Fruit fly (Drosophila melanogaster) whole organism, adult: ENCODE results near the gene Pdcd4.

Experiments
- CG11617 ChIP-seq: fragments of 200-800 bp; sonication (Bioruptor generic); optimal IDR thresholded peaks from 2 replicates; lab custom pipeline; 2017; ENCODE audit warnings: mild to moderate bottlenecking, missing biosample characterization, missing genetic modification reagents, missing genetic modification characterization
- CG12768 ChIP-seq: fragments of 200-800 bp; sonication (Bioruptor generic); optimal IDR thresholded peaks from 2 replicates; lab custom pipeline; 2017; ENCODE audit warnings: missing biosample characterization, missing genetic modification characterization, mild to moderate bottlenecking, moderate library complexity, missing genetic modification reagents
- CG14711 ChIP-seq: fragments of 200-800 bp; sonication (Bioruptor generic); optimal IDR thresholded peaks from 2 replicates; lab custom pipeline; 2018; ENCODE audit warnings: missing biosample characterization, mild to moderate bottlenecking, missing genetic modification characterization, moderate library complexity
- CG1620 ChIP-seq: fragments of 200-800 bp; sonication (Bioruptor generic); optimal IDR thresholded peaks from 2 replicates; lab custom pipeline; 2016; ENCODE audit warnings: missing biosample characterization, missing genetic modification characterization
- CG33017 ChIP-seq: fragments of 200-800 bp; sonication (Bioruptor generic); optimal IDR thresholded peaks from 2 replicates; lab custom pipeline; 2018; ENCODE audit warnings: missing biosample characterization, mild to moderate bottlenecking, missing genetic modification characterization, moderate library complexity
- CG5204 ChIP-seq: fragments of 200-800 bp; sonication (Bioruptor generic); optimal IDR thresholded peaks from 2 replicates; lab custom pipeline; 2016; ENCODE audit warnings: missing biosample characterization, missing genetic modification characterization
- CG7045 ChIP-seq: fragments of 200-800 bp; sonication (Bioruptor generic); optimal IDR thresholded peaks from 2 replicates; lab custom pipeline; 2017; ENCODE audit warnings: missing biosample characterization, mild to moderate bottlenecking, missing genetic modification characterization
- CG7101 ChIP-seq: fragments of 200-800 bp; sonication (Bioruptor generic); optimal IDR thresholded peaks from 2 replicates; lab custom pipeline; 2018; ENCODE audit warnings: missing biosample characterization, mild to moderate bottlenecking, missing genetic modification characterization, moderate library complexity
- Clk ChIP-seq: fragments of 200-800 bp; sonication (Bioruptor generic); optimal IDR thresholded peaks from 2 replicates; lab custom pipeline; 2017; ENCODE audit warnings: missing biosample characterization, missing genetic modification characterization
- Crg-1 ChIP-seq: fragments of 200-800 bp; sonication (Bioruptor generic); optimal IDR thresholded peaks from 2 replicates; lab custom pipeline; 2016; ENCODE audit warnings: missing biosample characterization, missing genetic modification characterization
- Hr96 ChIP-seq: fragments of 200-800 bp; sonication (Bioruptor generic); optimal IDR thresholded peaks from 2 replicates; lab custom pipeline; 2016; ENCODE audit warnings: missing biosample characterization, missing genetic modification characterization
- Mnt ChIP-seq: fragments of 200-800 bp; sonication (Bioruptor generic); optimal IDR thresholded peaks from 2 replicates; lab custom pipeline; 2016; ENCODE audit warnings: missing biosample characterization, mild to moderate bottlenecking, missing genetic modification characterization
- bab1 ChIP-seq: fragments of 200-800 bp; sonication (Bioruptor generic); optimal IDR thresholded peaks from 3 replicates; lab custom pipeline; 2019; ENCODE audit warnings: missing biosample characterization, mild to moderate bottlenecking, missing genetic modification characterization, moderate library complexity
- cic ChIP-seq: fragments of 200-800 bp; sonication (Bioruptor generic); optimal IDR thresholded peaks from 2 replicates; lab custom pipeline; 2017; ENCODE audit warnings: missing biosample characterization, mild to moderate bottlenecking, missing genetic modification characterization, moderate library complexity
- cnc ChIP-seq, 2 experiments: fragments of >200 bp; optimal IDR thresholded peaks; 2 replicates each; lab custom pipeline; 2017
- kay ChIP-seq: fragments of 200-800 bp; sonication (Bioruptor generic); peaks from one replicate; lab custom pipeline; 2016; ENCODE audit warnings: missing biosample characterization, missing genetic modification characterization, borderline replicate concordance
- ovo ChIP-seq: fragments of 200-800 bp; sonication (Bioruptor generic); optimal IDR thresholded peaks from 2 replicates; lab custom pipeline; 2016; ENCODE audit warnings: missing biosample characterization, missing genetic modification characterization
- pad ChIP-seq: fragments of 200-800 bp; sonication (Bioruptor generic); optimal IDR thresholded peaks from 3 replicates; lab custom pipeline; 2017; ENCODE audit warnings: missing biosample characterization, missing genetic modification characterization, mild to moderate bottlenecking, moderate library complexity, missing genetic modification reagents
- tj ChIP-seq: fragments of 200-800 bp; sonication (Bioruptor generic); optimal IDR thresholded peaks from 3 replicates; lab custom pipeline; 2017; ENCODE audit warnings: missing biosample characterization, mild to moderate bottlenecking, missing genetic modification characterization, moderate library complexity
- toe ChIP-seq: fragments of 200-800 bp; sonication (Bioruptor generic); optimal IDR thresholded peaks from 2 replicates; lab custom pipeline; 2016; ENCODE audit warnings: missing biosample characterization, missing genetic modification characterization

The Pdcd4 gene

dm6 chrX:13747635-13748467 is 7.4 kb downstream of the Pdcd4 start:
- TF ChIP-seq tj (GFP tag; lab: Kevin White, UChicago) (peak; percentile 75), toe (GFP tag; lab: Kevin White, UChicago) (no peak), kay (GFP tag; lab: Kevin White, UChicago) (peak; percentile 49), ovo (GFP tag; lab: Kevin White, UChicago) (peak; percentile 65), bab1 (peak; percentile 17)

- TF ChIP-seq cnc (optimal IDR thresholded peaks at IDR 0.05; lab: Kevin White, UChicago), result no peak
- TF ChIP-seq tj (GFP tag; lab: Kevin White, UChicago), result peak; percentile 20
- TF ChIP-seq CG1620 (GFP tag; lab: Kevin White, UChicago), result no peak
- no peak for TF ChIP-seq toe (GFP tag; lab: Kevin White, UChicago)
- no peak for TF ChIP-seq Mnt (GFP tag; lab: Kevin White, UChicago)
These were observed 8.2 kb downstream of the Pdcd4 start for dm6 chrX:13747052-13747451.

dm6 chrX:13744599-13745052 is 10.6 kb downstream of the Pdcd4 start, which contains the start of gene Grip91:
Gene Grip91, minus strand, starts transcription at chrX:13744683.
- peak; percentile 44 for TF ChIP-seq Mnt (GFP tag; lab: Kevin White, UChicago)
- peak; percentile 23 for TF ChIP-seq toe (GFP tag; lab: Kevin White, UChicago)
- TF ChIP-seq CG11617 (GFP tag; lab: Kevin White, UChicago), result peak; percentile 17
- TF ChIP-seq CG1620 (GFP tag; lab: Kevin White, UChicago), result peak; percentile 49
- peak; percentile 35 for TF ChIP-seq pad
- peak; percentile 77 for TF ChIP-seq tj (GFP tag; lab: Kevin White, UChicago)
- no peak for TF ChIP-seq cnc (optimal IDR thresholded peaks at IDR 0.05; lab: Kevin White, UChicago)
- no peak for TF ChIP-seq CG33017 (tag; lab: Kevin White, UChicago)
- TF ChIP-seq Clk (GFP tag; lab: Kevin White, UChicago), result no peak
- peak; percentile 52 for TF ChIP-seq Crg-1
- peak; percentile 86 for TF ChIP-seq CG14711 (tag; lab: Kevin White, UChicago)
- TF ChIP-seq bab1, result peak; percentile 60

dm6 chrX:13740992-13741391 is 14.2 kb downstream of the Pdcd4 start:
- TF ChIP-seq Hr96 (GFP tag; lab: Kevin White, UChicago), result no peak
- TF ChIP-seq kay (GFP tag; lab: Kevin White, UChicago), result no peak
- no peak for TF ChIP-seq cnc (optimal IDR thresholded peaks at IDR 0.05; lab: Kevin White, UChicago)
- TF ChIP-seq Clk (GFP tag; lab: Kevin White, UChicago), result no peak
- TF ChIP-seq pad, result no peak
- no peak for TF ChIP-seq Crg-1
- no peak for TF ChIP-seq CG12768 (GFP tag; lab: Kevin White, UChicago)
- no peak for TF ChIP-seq CG11617 (GFP tag; lab: Kevin White, UChicago)
- TF ChIP-seq toe (GFP tag; lab: Kevin White, UChicago), result no peak
- TF ChIP-seq CG1620 (GFP tag; lab: Kevin White, UChicago), result no peak
- TF ChIP-seq ovo (GFP tag; lab: Kevin White, UChicago), result no peak
- TF ChIP-seq CG14711 (tag; lab: Kevin White, UChicago), result no peak
- no peak for TF ChIP-seq tj (GFP tag; lab: Kevin White, UChicago)
- TF ChIP-seq CG33017 (tag; lab: Kevin White, UChicago), result no peak
- TF ChIP-seq CG5204, result no peak
- no peak for TF ChIP-seq cic
- no peak for TF ChIP-seq bab1

- peak; percentile 75 for TF ChIP-seq CG1620 (GFP tag; lab: Kevin White, UChicago)
- TF ChIP-seq Hr96 (GFP tag; lab: Kevin White, UChicago), result peak; percentile 89
- TF ChIP-seq cic, result peak; percentile 2
- TF ChIP-seq pad, result no peak
- peak; percentile 95 for TF ChIP-seq CG12768 (GFP tag; lab: Kevin White, UChicago)
- TF ChIP-seq tj (GFP tag; lab: Kevin White, UChicago), result peak; percentile 52
- TF ChIP-seq CG7101, result peak; percentile 78
- TF ChIP-seq CG7045 (GFP tag; lab: Kevin White, UChicago), result peak; percentile 77
- peak; percentile 96 for TF ChIP-seq kay (GFP tag; lab: Kevin White, UChicago)
- peak; percentile 72 for TF ChIP-seq toe (GFP tag; lab: Kevin White, UChicago)
- peak; percentile 82 for TF ChIP-seq Clk (GFP tag; lab: Kevin White, UChicago)
- TF ChIP-seq CG33017 (tag; lab: Kevin White, UChicago), result peak; percentile 67
- peak; percentile 54 for TF ChIP-seq CG11617 (GFP tag; lab: Kevin White, UChicago)
- peak; percentile 42 for TF ChIP-seq Crg-1
- TF ChIP-seq cnc (optimal IDR thresholded peaks at IDR 0.05; lab: Kevin White, UChicago), result no peak
- TF ChIP-seq CG14711 (tag; lab: Kevin White, UChicago), result peak; percentile 48
- no peak for TF ChIP-seq ovo (GFP tag; lab: Kevin White, UChicago)
- peak; percentile 71 for TF ChIP-seq Mnt (GFP tag; lab: Kevin White, UChicago)
- peak; percentile 78 for TF ChIP-seq CG5204
- peak; percentile 29 for TF ChIP-seq bab1
These were observed 15.1 kb downstream of the Pdcd4 start for dm6 chrX:13740062-13740461.

- TF ChIP-seq CG5204 (peak; percentile 88), CG1620 (GFP tag; lab: Kevin White, UChicago) (peak; percentile 87), cic (peak; percentile 59), CG12768 (GFP tag; lab: Kevin White, UChicago) (peak; percentile 92), Hr96 (GFP tag; lab: Kevin White, UChicago) (no peak), cnc (optimal IDR thresholded peaks at IDR 0.05; lab: Kevin White, UChicago) (no peak), toe (GFP tag; lab: Kevin White, UChicago) (peak; percentile 88), CG14711 (tag; lab: Kevin White, UChicago) (peak; percentile 94), CG33017 (tag; lab: Kevin White, UChicago) (peak; percentile 93), Crg-1 (peak; percentile 94), bab1 (peak; percentile 97), CG7045 (GFP tag; lab: Kevin White, UChicago) (peak; percentile 85), kay (GFP tag; lab: Kevin White, UChicago) (peak; percentile 75), pad (peak; percentile 99), ovo (GFP tag; lab: Kevin White, UChicago) (peak; percentile 90), Mnt (GFP tag; lab: Kevin White, UChicago) (peak; percentile 87), CG7101 (peak; percentile 98), Clk (GFP tag; lab: Kevin White, UChicago) (peak; percentile 73), CG11617 (GFP tag; lab: Kevin White, UChicago) (peak; percentile 95), tj (GFP tag; lab: Kevin White, UChicago) (peak; percentile 84)
These were observed 15.8 kb downstream of the Pdcd4 start, which contains the start of gene CG11151 for dm6 chrX:13739411-13739888. Gene CG11151, plus strand, starts transcription at chrX:13739744.
